Fruit fly (Drosophila melanogaster): ENCODE measurements around the gene dbe.

- TF ChIP-seq CTCF (optimal IDR thresholded peaks at IDR 0.05) (no peak), CG8478 (optimal IDR thresholded peaks at IDR 0.05) (no peak)
These were observed 1.6 kb downstream of the dbe start, which contains the start of gene aru for dm6 chr2L:867899-868605.
